Fruit fly (Drosophila melanogaster) whole organism, pupa: ENCODE measurements around the gene Nep4.

ENCODE experiments used
- CG10348 ChIP-seq: fragments of 200-800 bp; sonication (Bioruptor generic); IDR thresholded peaks from 2 replicates; pipeline ENCODE4 v1.3.6; 2022; ENCODE audit warnings: missing biosample characterization, missing genetic modification characterization
- CG12605 ChIP-seq: fragments of 200-800 bp; sonication (Bioruptor generic); IDR thresholded peaks from 2 replicates; pipeline ENCODE4 v1.3.6; 2022; ENCODE audit warnings: missing biosample characterization, missing genetic modification characterization
- CG13204 ChIP-seq: fragments of 200-800 bp; sonication (Bioruptor generic); optimal IDR thresholded peaks from 2 replicates; lab custom pipeline; 2018; ENCODE audit warnings: missing biosample characterization, mild to moderate bottlenecking, missing genetic modification characterization, moderate library complexity
- CG14655 ChIP-seq: fragments of 200-800 bp; sonication (Bioruptor generic); optimal IDR thresholded peaks from 3 replicates; lab custom pipeline; 2017; ENCODE audit warnings: mild to moderate bottlenecking, missing biosample characterization, missing genetic modification reagents, missing genetic modification characterization
- CG15710 ChIP-seq: fragments of 200-800 bp; sonication (Bioruptor generic); optimal IDR thresholded peaks from 2 replicates; lab custom pipeline; 2018; ENCODE audit warnings: missing biosample characterization, mild to moderate bottlenecking, missing genetic modification characterization, moderate library complexity
- CG17806 ChIP-seq: fragments of 200-800 bp; sonication (Bioruptor generic); optimal IDR thresholded peaks from 2 replicates; lab custom pipeline; 2018; ENCODE audit warnings: missing biosample characterization, mild to moderate bottlenecking, missing genetic modification characterization, moderate library complexity
- CG32121 ChIP-seq: fragments of 200-800 bp; sonication (Bioruptor generic); IDR thresholded peaks from 2 replicates; pipeline ENCODE4 v1.3.6; 2022; ENCODE audit warnings: missing biosample characterization, missing genetic modification characterization
- CG34367 ChIP-seq: fragments of 200-800 bp; sonication (Bioruptor generic); optimal IDR thresholded peaks from 2 replicates; lab custom pipeline; 2018; ENCODE audit warnings: missing biosample characterization, mild to moderate bottlenecking, missing genetic modification characterization
- CG4496 ChIP-seq: fragments of 200-800 bp; sonication (Bioruptor generic); IDR thresholded peaks from 3 replicates; pipeline ENCODE4 v1.3.6; 2022; ENCODE audit warnings: missing biosample characterization, missing genetic modification characterization
- CG8159 ChIP-seq: fragments of 200-800 bp; sonication (Bioruptor generic); optimal IDR thresholded peaks from 3 replicates; lab custom pipeline; 2018; ENCODE audit warnings: missing biosample characterization, mild to moderate bottlenecking, missing genetic modification characterization, moderate library complexity
- CG8301 ChIP-seq: fragments of 200-800 bp; sonication (Bioruptor generic); optimal IDR thresholded peaks from 2 replicates; lab custom pipeline; 2018; ENCODE audit warnings: missing biosample characterization, mild to moderate bottlenecking, missing genetic modification characterization
- CG9948 ChIP-seq: fragments of 200-800 bp; sonication (Bioruptor generic); optimal IDR thresholded peaks from 2 replicates; lab custom pipeline; 2018; ENCODE audit warnings: missing biosample characterization, mild to moderate bottlenecking, missing genetic modification characterization, moderate library complexity
- D1 ChIP-seq: fragments of 200-800 bp; sonication (Bioruptor generic); optimal IDR thresholded peaks from 2 replicates; lab custom pipeline; 2018; ENCODE audit warnings: missing biosample characterization, mild to moderate bottlenecking, missing genetic modification characterization, moderate library complexity
- EcR ChIP-seq: fragments of 200-800 bp; sonication (Bioruptor generic); optimal IDR thresholded peaks from 3 replicates; lab custom pipeline; 2019; ENCODE audit warnings: missing biosample characterization, missing genetic modification characterization, mild to moderate bottlenecking, moderate library complexity, missing genetic modification reagents
- Ets98B ChIP-seq: fragments of 200-800 bp; sonication (Bioruptor generic); IDR thresholded peaks from 2 replicates; pipeline ENCODE4 v1.3.6; 2022; ENCODE audit warnings: missing biosample characterization, missing genetic modification characterization
- Pif1A ChIP-seq: fragments of 200-800 bp; sonication (Bioruptor generic); optimal IDR thresholded peaks from 3 replicates; lab custom pipeline; 2016; ENCODE audit warnings: missing biosample characterization, missing genetic modification characterization
- Pif1B ChIP-seq: fragments of 200-800 bp; sonication (Bioruptor generic); optimal IDR thresholded peaks from 3 replicates; lab custom pipeline; 2016; ENCODE audit warnings: missing biosample characterization, missing genetic modification characterization
- Snoo ChIP-seq: fragments of 200-800 bp; sonication (Bioruptor generic); optimal IDR thresholded peaks from 3 replicates; lab custom pipeline; 2017; ENCODE audit warnings: missing biosample characterization, mild to moderate bottlenecking, missing genetic modification characterization, inconsistent platforms
- fd96Ca ChIP-seq: fragments of 200-800 bp; sonication (Bioruptor generic); IDR thresholded peaks from 3 replicates; pipeline ENCODE4 v1.3.6; 2022; ENCODE audit warnings: missing biosample characterization, missing genetic modification characterization
- gl ChIP-seq: fragments of 200-800 bp; sonication (Bioruptor generic); optimal IDR thresholded peaks from 2 replicates; lab custom pipeline; 2018; ENCODE audit warnings: missing biosample characterization, mild to moderate bottlenecking, missing genetic modification characterization
- rn ChIP-seq: fragments of 200-800 bp; sonication (Bioruptor generic); IDR thresholded peaks from 2 replicates; pipeline ENCODE4 v1.3.6; 2022; ENCODE audit warnings: missing biosample characterization, missing genetic modification characterization

Gene Nep4

DNA sequence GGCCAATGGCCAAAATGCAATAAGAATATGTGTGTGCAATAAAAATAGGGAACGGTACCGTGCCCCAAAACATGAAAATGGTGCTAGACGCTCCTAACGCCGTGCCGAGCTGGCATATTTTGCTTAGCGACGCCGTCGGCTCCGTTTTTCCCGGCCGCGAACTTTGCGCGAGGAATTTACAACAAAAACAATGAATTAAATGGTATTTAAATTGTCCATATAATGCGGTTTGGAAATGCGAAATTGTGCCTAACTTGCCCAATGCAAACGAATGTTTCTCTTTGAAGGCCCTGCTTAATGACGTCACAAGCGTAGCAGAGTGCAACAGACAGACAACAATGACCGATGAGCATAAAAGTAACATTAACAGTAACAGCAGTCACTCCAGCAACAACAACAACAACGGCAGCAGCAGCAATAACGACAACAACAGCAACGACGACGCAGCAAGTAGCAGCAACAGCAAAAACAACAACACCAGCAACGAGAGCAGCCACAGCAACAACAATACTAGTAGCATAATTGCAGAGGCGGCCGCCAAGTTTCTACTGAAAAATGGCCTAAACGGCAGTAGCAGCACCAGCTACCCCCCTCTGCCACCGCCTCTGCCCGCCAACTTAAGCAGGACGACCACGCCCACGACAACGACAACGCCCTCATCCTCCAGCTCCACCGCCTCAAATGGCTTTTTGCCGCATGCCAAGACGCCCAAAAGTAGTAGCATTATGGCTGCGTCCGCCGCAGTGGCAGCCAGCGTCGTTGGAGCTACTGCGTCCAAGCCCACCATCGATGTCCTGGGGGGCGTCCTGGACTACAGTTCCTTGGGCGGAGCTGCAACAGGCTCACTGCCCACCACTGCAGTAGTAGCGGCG is 37.2 kb downstream of the Nep4 start:
- TF ChIP-seq CG14655: no peak
- TF ChIP-seq CG34367 (tag; lab: Kevin White, UChicago): no peak
- TF ChIP-seq CG9948 (tag; lab: Kevin White, UChicago): peak; percentile 29
- TF ChIP-seq CG13204 (GFP tag; lab: Kevin White, UChicago): no peak
- TF ChIP-seq EcR (GFP tag; lab: Kevin White, UChicago): no peak
- no peak for TF ChIP-seq CG4496 (GFP tag; lab: Robert Waterston, UW)
- no peak for TF ChIP-seq Pif1A
- TF ChIP-seq D1 (tag; lab: Kevin White, UChicago): no peak

- no peak for TF ChIP-seq CG12605 (GFP tag; lab: Robert Waterston, UW)
- no peak for TF ChIP-seq CG15710 (tag; lab: Kevin White, UChicago)
- TF ChIP-seq EcR (GFP tag; lab: Kevin White, UChicago): no peak
- no peak for TF ChIP-seq Ets98B
- TF ChIP-seq fd96Ca (GFP tag; lab: Robert Waterston, UW): no peak
- no peak for TF ChIP-seq Snoo (tag; lab: Kevin White, UChicago)
Observed at dm6 chr3R:20621805-20622286, 37.9 kb downstream of the Nep4 start, which contains the start of gene H. TSS of gene H (plus strand) at chr3R:20621938.

- TF ChIP-seq Ets98B: no peak
- no peak for TF ChIP-seq CG8159
- TF ChIP-seq CG34367 (tag; lab: Kevin White, UChicago): no peak
- no peak for TF ChIP-seq Pif1A
- no peak for TF ChIP-seq rn
Observed at dm6 chr3R:20618947-20619346, 40.8 kb downstream of the Nep4 start.

DNA sequence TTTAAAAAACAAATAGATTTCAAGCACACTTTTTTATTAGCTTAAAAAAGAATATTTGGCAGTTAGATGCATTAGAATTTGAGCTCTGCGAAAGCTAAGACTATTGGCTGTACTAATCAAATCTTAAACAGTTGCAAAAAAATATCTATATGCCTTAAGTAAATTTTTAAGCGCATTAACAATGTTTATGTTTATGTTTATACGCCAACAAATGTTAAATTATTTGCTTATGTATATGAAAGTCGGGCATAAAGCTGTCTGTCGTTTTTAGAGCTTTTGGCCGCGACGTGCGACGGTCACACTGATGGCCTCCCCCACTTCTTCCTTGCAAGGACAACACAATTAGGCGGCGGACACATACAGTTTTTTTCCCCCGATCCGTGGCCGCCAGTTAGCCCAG is 42.1 kb downstream of the Nep4 start, which contains the start of gene CG5466:
CG5466 (plus strand) TSS at position 301 of the 400 bp plus-strand sequence.
- no peak for TF ChIP-seq CG13204 (GFP tag; lab: Kevin White, UChicago)
- 0 out of 3 replicates have a peak, but pooled peaks have one; percentile 7 for TF ChIP-seq CG4496 (GFP tag; lab: Robert Waterston, UW)

- TF ChIP-seq D1 (tag; lab: Kevin White, UChicago) (no peak), CG34367 (tag; lab: Kevin White, UChicago) (no peak), fd96Ca (GFP tag; lab: Robert Waterston, UW) (no peak), Pif1B (no peak), Snoo (tag; lab: Kevin White, UChicago) (no peak), CG14655 (no peak), CG17806 (no peak), Pif1A (no peak), CG9948 (tag; lab: Kevin White, UChicago) (no peak), CG12605 (GFP tag; lab: Robert Waterston, UW) (no peak), CG4496 (GFP tag; lab: Robert Waterston, UW) (no peak), CG32121 (GFP tag; lab: Robert Waterston, UW) (no peak), CG13204 (GFP tag; lab: Kevin White, UChicago) (no peak), CG8301 (tag; lab: Kevin White, UChicago) (no peak), EcR (GFP tag; lab: Kevin White, UChicago) (no peak), CG8159 (no peak), rn (no peak), CG10348 (GFP tag; lab: Robert Waterston, UW) (no peak), Ets98B (no peak)
Observed at dm6 chr3R:20616801-20617200, 42.9 kb downstream of the Nep4 start, which contains the start of gene CG15923. TSS of gene CG15923 (minus strand) at chr3R:20616901.

DNA sequence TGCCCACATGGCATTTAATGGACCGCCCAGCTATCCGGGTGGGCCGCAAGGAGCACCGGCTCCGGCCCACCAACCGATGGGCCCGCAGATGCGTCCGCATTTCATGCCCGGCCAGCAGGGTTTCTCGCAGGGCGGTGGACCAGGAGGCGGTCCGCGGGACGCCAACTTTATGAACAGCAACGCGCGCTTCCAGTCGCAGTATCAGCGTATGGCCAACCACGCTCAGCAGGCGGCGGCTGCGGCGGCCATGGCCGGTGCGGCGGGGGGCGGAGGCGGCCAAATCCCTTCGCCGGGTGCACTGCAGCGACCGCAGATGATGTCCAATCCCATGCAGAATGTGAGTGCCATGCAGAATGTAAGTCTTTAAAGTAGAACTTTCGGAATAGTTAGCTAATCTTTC is 51.5 kb downstream of the Nep4 start:
- TF ChIP-seq CG14655: no peak
- TF ChIP-seq CG10348 (GFP tag; lab: Robert Waterston, UW): no peak
- TF ChIP-seq fd96Ca (GFP tag; lab: Robert Waterston, UW): 0 out of 3 replicates have a peak, but pooled peaks have one; percentile 5
- TF ChIP-seq CG15710 (tag; lab: Kevin White, UChicago): no peak

DNA sequence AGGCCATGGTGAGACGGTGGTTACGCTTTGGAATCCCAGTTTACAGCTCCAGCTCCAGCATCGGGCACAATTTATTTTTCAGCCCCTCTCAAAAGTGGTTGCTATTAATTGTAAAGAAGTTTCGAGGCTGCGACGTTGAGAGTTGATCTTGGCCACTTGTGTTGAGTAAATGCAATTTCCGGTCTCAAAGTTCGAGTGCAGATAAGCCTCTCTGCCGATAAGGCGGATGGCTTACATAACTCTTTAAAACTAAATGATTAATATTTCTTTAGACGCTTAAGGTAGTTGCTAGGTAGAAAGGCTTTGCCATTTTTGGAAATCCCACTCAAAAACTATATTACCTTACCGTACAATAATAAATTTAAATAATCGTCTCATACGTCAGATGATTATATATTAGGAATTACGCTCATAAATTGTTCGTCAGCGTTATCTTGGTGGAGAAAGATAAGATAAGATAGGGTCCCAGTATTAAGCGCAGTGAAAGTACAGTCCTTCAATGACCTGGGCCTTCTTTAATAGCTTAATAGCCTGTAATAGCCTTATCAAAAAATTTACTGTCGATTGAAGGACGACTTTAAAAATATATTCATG is 54.0 kb downstream of the Nep4 start:
- no peak for TF ChIP-seq CG12605 (GFP tag; lab: Robert Waterston, UW)
- no peak for TF ChIP-seq Pif1B
- TF ChIP-seq CG14655: no peak
- no peak for TF ChIP-seq CG17806
- TF ChIP-seq CG9948 (tag; lab: Kevin White, UChicago): no peak
- TF ChIP-seq Pif1A: no peak
- no peak for TF ChIP-seq CG13204 (GFP tag; lab: Kevin White, UChicago)
- TF ChIP-seq Ets98B: no peak
- TF ChIP-seq rn: no peak
- TF ChIP-seq CG8159: no peak
- no peak for TF ChIP-seq CG34367 (tag; lab: Kevin White, UChicago)
- no peak for TF ChIP-seq CG15710 (tag; lab: Kevin White, UChicago)
- TF ChIP-seq CG4496 (GFP tag; lab: Robert Waterston, UW): no peak
- TF ChIP-seq EcR (GFP tag; lab: Kevin White, UChicago): no peak
- TF ChIP-seq CG32121 (GFP tag; lab: Robert Waterston, UW): no peak
- TF ChIP-seq CG8301 (tag; lab: Kevin White, UChicago): no peak
- TF ChIP-seq CG10348 (GFP tag; lab: Robert Waterston, UW): no peak
- no peak for TF ChIP-seq gl (tag; lab: Kevin White, UChicago)
- no peak for TF ChIP-seq Snoo (tag; lab: Kevin White, UChicago)
- TF ChIP-seq fd96Ca (GFP tag; lab: Robert Waterston, UW): no peak
- TF ChIP-seq, all 21 proteins: peak for 0
